Fruit fly (Drosophila melanogaster): ENCODE results near the gene CG10681.
A peak's percentile ranks its signal among the peaks of the same experiment; 100 is the strongest.

Gene CG10681

DNA sequence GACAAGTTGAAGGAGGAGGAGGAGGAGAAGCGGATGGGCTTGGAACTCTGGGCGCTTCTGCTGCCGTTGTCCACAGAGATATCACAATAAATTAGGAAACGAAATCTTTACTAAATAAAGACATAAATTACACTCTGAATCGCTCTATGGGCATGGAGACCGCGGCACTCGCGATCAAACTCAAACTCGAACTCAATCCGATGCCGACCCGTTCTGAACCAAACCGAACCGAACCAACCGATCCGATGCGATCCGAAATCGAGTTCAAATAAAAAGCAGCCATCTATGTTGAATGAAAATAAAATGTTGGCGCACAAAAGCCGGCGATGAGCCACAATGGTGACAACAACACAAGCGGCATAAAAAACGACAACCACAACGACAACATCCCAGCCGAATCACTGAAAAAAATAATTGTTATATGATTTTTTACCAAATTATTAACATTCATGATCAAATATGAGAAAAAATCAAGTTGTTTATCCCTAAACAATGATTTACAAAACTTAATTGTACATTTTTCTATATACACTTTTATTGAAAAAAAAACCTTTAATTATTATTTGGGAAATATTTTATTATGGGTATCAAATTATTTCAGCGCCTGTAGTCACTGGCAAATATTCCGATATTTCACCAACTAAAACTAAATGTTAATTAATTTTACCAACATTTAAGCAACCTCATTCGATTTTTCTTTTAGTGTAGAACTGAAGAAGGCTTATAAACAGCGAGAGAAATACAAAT is 44.2 kb upstream of the CG10681 start (continued):
- TF ChIP-seq CG18262 (tag; optimal IDR thresholded peaks at IDR 0.05): peak; percentile 96
- TF ChIP-seq en (GFP tag; optimal IDR thresholded peaks at IDR 0.05): no peak
- TF ChIP-seq Jarid2 (GFP tag; optimal IDR thresholded peaks at IDR 0.05): peak; percentile 55
- TF ChIP-seq kay (GFP tag; optimal IDR thresholded peaks at IDR 0.05): peak; percentile 51
- 0 out of 3 replicates have a peak, but pooled peaks have one; percentile 37 for TF ChIP-seq otp (GFP tag; IDR thresholded peaks at IDR 0.05)
- peak; percentile 44 for TF ChIP-seq CG2116 (GFP tag; optimal IDR thresholded peaks at IDR 0.05)
- TF ChIP-seq CG12391 (tag; optimal IDR thresholded peaks at IDR 0.05): peak; percentile 90
- peak; percentile 16 for TF ChIP-seq mam (GFP tag; optimal IDR thresholded peaks at IDR 0.05)
- TF ChIP-seq rib (GFP tag; IDR thresholded peaks at IDR 0.05): no peak
- peak; percentile 33 for TF ChIP-seq bab2 (GFP tag; optimal IDR thresholded peaks at IDR 0.05)
- no peak for TF ChIP-seq CG2199 (GFP tag; IDR thresholded peaks at IDR 0.05)
- no peak for TF ChIP-seq Ada2b (GFP tag; IDR thresholded peaks at IDR 0.05)
- TF ChIP-seq bbx (GFP tag; IDR thresholded peaks at IDR 0.05; ENCODE audit: partially characterized antibody): no peak
- TF ChIP-seq CG5245 (GFP tag; optimal IDR thresholded peaks at IDR 0.05): peak; percentile 69
- no peak for TF ChIP-seq CG33213 (GFP tag; optimal IDR thresholded peaks at IDR 0.05)
- TF ChIP-seq CG10267 (tag; optimal IDR thresholded peaks at IDR 0.05): peak; percentile 91
- TF ChIP-seq gfzf (GFP tag; optimal IDR thresholded peaks at IDR 0.05): no peak
- TF ChIP-seq CG17612 (GFP tag; IDR thresholded peaks at IDR 0.05): peak; percentile 39; the same call in 1 of the 2 replicates
- no peak for TF ChIP-seq CG7786 (GFP tag; optimal IDR thresholded peaks at IDR 0.05)
- TF ChIP-seq toy (GFP tag; IDR thresholded peaks at IDR 0.05): no peak
- no peak for TF ChIP-seq grn (GFP tag; optimal IDR thresholded peaks at IDR 0.05)
- peak; percentile 92 for TF ChIP-seq CG33557 (GFP tag; optimal IDR thresholded peaks at IDR 0.05)
- TF ChIP-seq CG8765 (GFP tag; IDR thresholded peaks at IDR 0.05): no peak
- TF ChIP-seq Atf6 (GFP tag; IDR thresholded peaks at IDR 0.05): peak; percentile 42; the same call in 1 of the 2 replicates
- no peak for TF ChIP-seq CkIIα-i1 (GFP tag; IDR thresholded peaks at IDR 0.05)
- TF ChIP-seq Hr78 (GFP tag; optimal IDR thresholded peaks at IDR 0.05): peak in 1 of 2 experiments; percentile 74
- TF ChIP-seq ham (GFP tag; IDR thresholded peaks at IDR 0.05): no peak
- no peak for TF ChIP-seq Tbp (GFP tag; optimal IDR thresholded peaks at IDR 0.05)
- peak; percentile 96 for TF ChIP-seq CG14710 (tag; optimal IDR thresholded peaks at IDR 0.05)
- TF ChIP-seq grau (tag; optimal IDR thresholded peaks at IDR 0.05): peak; percentile 84
- TF ChIP-seq wek (GFP tag; optimal IDR thresholded peaks at IDR 0.05): no peak
- TF ChIP-seq E2f1 (GFP tag; IDR thresholded peaks at IDR 0.05): peak; percentile 39; the same call in 1 of the 2 replicates
- TF ChIP-seq Scr (GFP tag; IDR thresholded peaks at IDR 0.05; ENCODE audit: partially characterized antibody): no peak
- TF ChIP-seq so (GFP tag; IDR thresholded peaks at IDR 0.05): peak; percentile 42; the same call in 1 of the 3 replicates
- TF ChIP-seq Oli (tag; optimal IDR thresholded peaks at IDR 0.05): peak; percentile 87
- peak; percentile 72 for TF ChIP-seq CG18619 (GFP tag; optimal IDR thresholded peaks at IDR 0.05)
- TF ChIP-seq CG12155 (GFP tag; optimal IDR thresholded peaks at IDR 0.05): peak; percentile 60
- no peak; the same call in 1 of the 2 replicates for TF ChIP-seq sob (GFP tag; IDR thresholded peaks at IDR 0.05)
- TF ChIP-seq nerfin-2 (GFP tag; IDR thresholded peaks at IDR 0.05; ENCODE audit: partially characterized antibody): no peak
- TF ChIP-seq CG15073 (GFP tag; optimal IDR thresholded peaks at IDR 0.05): no peak
- peak; percentile 36 for TF ChIP-seq CG3065 (GFP tag; optimal IDR thresholded peaks at IDR 0.05)
- no peak for TF ChIP-seq Taf1 (GFP tag; IDR thresholded peaks at IDR 0.05)
- TF ChIP-seq danr (GFP tag; IDR thresholded peaks at IDR 0.05): peak; percentile 63
- no peak for TF ChIP-seq CG15479 (GFP tag; optimal IDR thresholded peaks at IDR 0.05)
- no peak for TF ChIP-seq D (optimal IDR thresholded peaks at IDR 0.05)
- TF ChIP-seq D (GFP tag; optimal IDR thresholded peaks at IDR 0.05): peak; percentile 88
- TF ChIP-seq Elba2 (GFP tag; optimal IDR thresholded peaks at IDR 0.05): no peak
- TF ChIP-seq CG7271 (tag; optimal IDR thresholded peaks at IDR 0.05): peak; percentile 59
- TF ChIP-seq CG2202 (tag; optimal IDR thresholded peaks at IDR 0.05): peak; percentile 85
- no peak; the same call in 2 of the 3 replicates for TF ChIP-seq CG3726 (GFP tag; IDR thresholded peaks at IDR 0.05)
